Worm (Caenorhabditis elegans): ENCODE data around the gene npp-8.
"Not testable (repeated sequence)": the region's sequence is repeated elsewhere in the genome, so short reads cannot be mapped to it uniquely, and the experiment has no call there.

The npp-8 gene

DNA sequence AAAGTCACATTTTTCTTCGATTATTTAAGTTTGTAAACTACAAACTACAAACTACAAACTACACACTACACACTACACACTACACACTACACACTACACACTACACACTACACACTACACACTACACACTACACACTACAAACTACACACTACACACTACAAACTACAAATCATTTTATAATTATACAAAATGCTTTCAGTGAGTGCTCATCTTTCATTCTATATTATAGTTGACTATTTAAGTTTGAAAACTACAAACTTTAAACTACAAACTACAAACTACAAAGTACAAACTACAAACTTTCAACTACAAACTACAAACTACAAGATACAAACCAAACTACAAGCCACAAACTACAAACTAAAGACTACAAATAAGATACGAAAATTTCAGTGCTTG lies 28.8 kb upstream of the npp-8 start:
- TF ChIP-seq lsy-2 (tag; optimal IDR thresholded peaks at IDR 0.05) (no peak), elt-3 (tag; optimal IDR thresholded peaks at IDR 0.05) (no peak), tbx-8 (GFP tag; optimal IDR thresholded peaks at IDR 0.05) (no peak), ham-2 (GFP tag; optimal IDR thresholded peaks at IDR 0.05) (no peak), sem-2 (GFP tag; optimal IDR thresholded peaks at IDR 0.05) (no peak), unc-62 (GFP tag; optimal IDR thresholded peaks at IDR 0.05) (no peak)

DNA sequence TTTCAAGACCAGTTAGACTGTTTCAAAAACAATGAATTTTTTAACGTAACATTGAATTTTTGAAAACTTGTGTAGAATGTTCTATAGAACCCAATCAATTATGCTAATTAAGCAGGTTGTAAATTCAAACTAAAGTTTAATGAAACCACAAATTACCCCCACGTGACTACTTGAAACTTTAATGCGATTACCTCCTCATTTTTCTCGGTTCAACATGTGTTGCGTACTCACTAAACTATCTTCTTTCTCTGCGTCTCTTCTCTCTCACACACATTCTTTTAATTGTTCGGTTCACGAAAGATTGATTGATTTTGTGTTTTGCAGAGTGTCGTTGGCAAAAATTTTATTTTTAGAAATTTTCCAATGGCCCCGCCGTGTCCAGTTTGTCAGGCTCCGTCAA lies 28.1 kb upstream of the npp-8 start, which contains the start of gene nhr-87:
TSS of gene nhr-87 (plus strand) at position 318 of the 400 bp plus-strand sequence.
- TF ChIP-seq tbx-8 (GFP tag; optimal IDR thresholded peaks at IDR 0.05), result no peak
- TF ChIP-seq hlh-1 (tag; optimal IDR thresholded peaks at IDR 0.05), result peak; percentile 22
- no peak for TF ChIP-seq drap-1 (GFP tag; optimal IDR thresholded peaks at IDR 0.05)
- TF ChIP-seq flh-1 (GFP tag; optimal IDR thresholded peaks at IDR 0.05), result no peak
- TF ChIP-seq cnd-1 (tag; optimal IDR thresholded peaks at IDR 0.05), result no peak
- no peak for TF ChIP-seq unc-62 (GFP tag; optimal IDR thresholded peaks at IDR 0.05)
- no peak for TF ChIP-seq unc-120 (tag; optimal IDR thresholded peaks at IDR 0.05; ENCODE audit: poor library complexity, severe bottlenecking)
- peak; percentile 47 for TF ChIP-seq ces-1 (GFP tag; optimal IDR thresholded peaks at IDR 0.05)
- TF ChIP-seq nhr-12 (tag; optimal IDR thresholded peaks at IDR 0.05), result no peak
- no peak for TF ChIP-seq zip-8 (tag; optimal IDR thresholded peaks at IDR 0.05)
- TF ChIP-seq pha-4 (tag; optimal IDR thresholded peaks at IDR 0.05), result no peak
- TF ChIP-seq M03D4.4 (tag; optimal IDR thresholded peaks at IDR 0.05), result no peak

- TF ChIP-seq tbx-8 (GFP tag; optimal IDR thresholded peaks at IDR 0.05), result no peak
Observed at ce11 chrIV:1619519-1620311, 24.1 kb upstream of the npp-8 start, which contains the start of gene nhr-92. Gene nhr-92 (plus strand): TSS chrIV:1620094.

ce11 chrIV:1613592-1613991 lies 18.0 kb upstream of the npp-8 start, which contains the start of gene nhr-122:
Gene nhr-122 (plus strand): TSS chrIV:1613892.
- TF ChIP-seq hlh-1 (tag; optimal IDR thresholded peaks at IDR 0.05), result no peak
- TF ChIP-seq lsy-2 (tag; optimal IDR thresholded peaks at IDR 0.05), result no peak
- TF ChIP-seq snpc-4 (tag; optimal IDR thresholded peaks at IDR 0.05), result no peak
- no peak for TF ChIP-seq nhr-237 (tag; optimal IDR thresholded peaks at IDR 0.05)
- TF ChIP-seq unc-39 (tag; optimal IDR thresholded peaks at IDR 0.05), result no peak
- TF ChIP-seq ces-1 (GFP tag; optimal IDR thresholded peaks at IDR 0.05), result no peak
- no peak for TF ChIP-seq zip-8 (tag; optimal IDR thresholded peaks at IDR 0.05)
- no peak for TF ChIP-seq ceh-83 (GFP tag; optimal IDR thresholded peaks at IDR 0.05)
- TF ChIP-seq unc-62 (GFP tag; optimal IDR thresholded peaks at IDR 0.05), result no peak
- TF ChIP-seq nhr-28 (tag; optimal IDR thresholded peaks at IDR 0.05), result no peak
- no peak for TF ChIP-seq nhr-12 (tag; optimal IDR thresholded peaks at IDR 0.05)
- TF ChIP-seq elt-1 (tag; optimal IDR thresholded peaks at IDR 0.05; ENCODE audit: borderline replicate concordance, insufficient read depth), result no peak
- TF ChIP-seq blmp-1 (tag; optimal IDR thresholded peaks at IDR 0.05), result no peak

DNA sequence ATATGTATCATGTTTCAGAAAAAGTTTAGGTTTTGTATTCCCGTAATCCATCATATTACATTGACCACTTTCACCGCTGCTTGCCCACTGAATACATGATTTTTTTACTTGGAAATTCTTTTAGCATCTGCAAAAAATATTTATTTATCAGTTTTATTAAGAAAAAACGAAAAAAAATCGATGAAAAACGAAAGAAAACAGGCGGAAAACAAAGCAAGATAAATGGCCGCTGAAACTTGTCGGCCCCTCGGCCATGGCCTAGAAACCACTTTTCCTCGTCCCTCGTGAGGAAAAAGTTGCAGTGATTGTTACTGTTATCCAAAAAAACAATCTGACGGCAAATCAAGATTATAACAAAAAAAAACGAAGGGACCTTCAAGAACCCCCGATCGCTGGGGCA lies 14.3 kb upstream of the npp-8 start, which contains the start of gene dsl-3:
TSS of gene dsl-3 (plus strand) at position 301 of the 400 bp plus-strand sequence.
- TF ChIP-seq ceh-43 (GFP tag; optimal IDR thresholded peaks at IDR 0.05); hlh-1 (tag; optimal IDR thresholded peaks at IDR 0.05); elt-1 (tag; optimal IDR thresholded peaks at IDR 0.05; ENCODE audit: borderline replicate concordance, insufficient read depth): not testable (repeated sequence)

DNA sequence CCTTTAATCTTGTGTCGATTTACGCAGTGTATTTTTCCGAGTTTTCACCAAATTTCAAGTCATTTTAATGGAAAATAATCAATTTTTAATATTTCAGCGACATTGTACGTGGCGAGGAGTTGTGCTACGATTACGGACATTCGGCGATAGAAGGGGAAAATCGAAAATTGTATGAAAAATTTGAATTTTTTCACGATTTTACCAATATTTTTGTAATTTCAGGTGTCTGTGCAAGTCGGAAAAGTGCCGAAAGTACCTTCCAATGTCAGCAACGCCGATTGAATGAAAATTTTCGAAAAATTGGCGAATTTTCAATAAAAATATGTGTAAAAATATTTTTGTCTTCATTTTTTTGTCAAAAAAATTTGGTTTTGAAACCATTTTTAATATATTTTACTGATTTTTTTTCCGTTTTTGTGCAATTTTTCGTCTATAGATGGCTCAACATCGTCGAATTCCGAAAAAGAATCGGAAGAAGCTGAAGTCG lies 9.7 kb upstream of the npp-8 start, which contains the start of gene Y41D4B.11:
TSS of gene Y41D4B.11 (plus strand) at position 437 of the 487 bp plus-strand sequence.
- TF ChIP-seq ham-2 (GFP tag; optimal IDR thresholded peaks at IDR 0.05) (no peak), nhr-76 (tag; optimal IDR thresholded peaks at IDR 0.05) (no peak), tbx-8 (GFP tag; optimal IDR thresholded peaks at IDR 0.05) (no peak), elt-3 (tag; optimal IDR thresholded peaks at IDR 0.05) (no peak), nhr-12 (tag; optimal IDR thresholded peaks at IDR 0.05) (no peak), drap-1 (GFP tag; optimal IDR thresholded peaks at IDR 0.05) (no peak)
